Fruit fly (Drosophila melanogaster) S2 (cell line): ENCODE measurements around the gene drn.

Experiments used
- CG8478 ChIP-seq: fragments of >200 bp; optimal IDR thresholded peaks from 2 replicates; lab custom pipeline; 2018
- CTCF ChIP-seq, 2 experiments: fragments of >200 bp; optimal IDR thresholded peaks; 2 replicates each; lab custom pipeline; 2018

DNA sequence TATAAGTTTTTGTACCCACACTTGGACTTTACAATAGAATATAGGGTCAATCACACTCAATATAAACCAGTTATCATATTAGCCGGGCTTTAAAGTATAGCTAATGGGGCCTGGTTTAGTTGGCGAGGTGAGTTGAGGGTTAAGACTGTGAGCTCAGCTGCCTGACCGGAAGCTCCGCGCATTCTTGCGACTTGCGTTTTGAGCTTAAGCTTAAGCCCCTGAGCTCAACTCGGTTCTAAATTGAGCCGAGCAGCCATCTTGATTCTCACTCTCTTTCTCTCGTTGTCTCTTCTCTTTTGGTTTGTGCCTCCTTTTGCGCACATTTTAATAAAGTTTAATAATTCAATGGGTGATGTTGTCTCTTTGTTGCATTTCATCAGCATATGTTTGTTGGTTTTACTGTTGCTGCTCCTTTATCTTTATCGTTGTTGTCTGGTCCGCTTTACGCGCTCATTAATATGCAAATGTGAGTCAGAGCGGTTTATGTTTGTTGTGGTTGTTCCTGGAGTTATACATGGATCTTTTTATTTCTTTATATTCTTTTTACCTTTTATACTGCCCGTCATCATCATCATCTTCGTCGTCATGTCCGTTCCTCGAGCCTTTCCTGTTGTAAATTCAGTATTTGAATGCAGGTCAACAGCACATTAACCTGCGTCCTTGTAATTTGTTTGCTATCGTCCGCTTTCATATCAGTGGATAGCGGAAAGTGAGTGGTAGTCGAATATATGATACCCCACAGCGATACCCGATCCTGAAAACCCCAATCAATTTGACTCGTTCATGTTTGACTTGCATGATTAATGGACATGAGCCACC lies 10.8 kb downstream of the drn start:
- TF ChIP-seq CG8478 (lab: Kevin White, UChicago) (no peak), CTCF (optimal IDR thresholded peaks at IDR 0.05; lab: Kevin White, UChicago) (no peak)
